Fruit fly (Drosophila melanogaster): ENCODE data around the gene Adh.

dm6 chr2L:14642090-14642632, 26.8 kb downstream of the Adh start:
- no peak for TF ChIP-seq psq (optimal IDR thresholded peaks at IDR 0.05)
- TF ChIP-seq h (optimal IDR thresholded peaks at IDR 0.05): no peak
- no peak for TF ChIP-seq Myc (optimal IDR thresholded peaks at IDR 0.05)
- TF ChIP-seq ttk (optimal IDR thresholded peaks at IDR 0.05): no peak
- TF ChIP-seq Sin3A (optimal IDR thresholded peaks at IDR 0.05): no peak
